Worm (Caenorhabditis elegans): ENCODE measurements around the gene nhr-257.

DNA sequence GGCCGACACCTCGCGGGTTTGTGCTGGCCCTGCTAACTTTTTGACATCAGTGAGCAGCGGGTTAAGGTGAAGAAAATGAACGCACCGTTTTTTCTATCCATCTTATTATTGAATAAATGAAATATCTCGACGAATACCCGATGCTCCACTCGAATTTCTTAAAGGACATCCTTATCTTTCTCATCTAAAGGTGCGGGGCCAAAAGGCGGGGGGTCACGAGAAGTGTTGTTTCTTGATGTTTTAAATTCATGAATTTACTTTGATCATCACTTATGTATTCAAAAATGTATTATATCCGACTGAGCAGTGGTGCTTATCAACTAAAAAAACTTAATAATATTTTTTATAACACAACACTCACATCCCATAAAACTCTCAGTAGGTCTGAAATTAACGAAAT is 11.9 kb downstream of the nhr-257 start, which contains the start of gene nhr-261:
- TF ChIP-seq sem-2 (GFP tag; optimal IDR thresholded peaks at IDR 0.05) (no peak), ces-1 (GFP tag; optimal IDR thresholded peaks at IDR 0.05) (no peak), zip-8 (tag; optimal IDR thresholded peaks at IDR 0.05) (no peak), elt-1 (tag; optimal IDR thresholded peaks at IDR 0.05; ENCODE audit: borderline replicate concordance, insufficient read depth) (no peak), lsy-2 (tag; optimal IDR thresholded peaks at IDR 0.05) (no peak), M03D4.4 (tag; optimal IDR thresholded peaks at IDR 0.05) (no peak), elt-3 (tag; optimal IDR thresholded peaks at IDR 0.05) (no peak), nhr-28 (tag; optimal IDR thresholded peaks at IDR 0.05) (no peak), mep-1 (tag; optimal IDR thresholded peaks at IDR 0.05) (no peak), ham-2 (GFP tag; optimal IDR thresholded peaks at IDR 0.05) (no peak), ztf-11 (tag; optimal IDR thresholded peaks at IDR 0.05) (no peak), snpc-4 (tag; optimal IDR thresholded peaks at IDR 0.05) (no peak), unc-62 (GFP tag; optimal IDR thresholded peaks at IDR 0.05) (no peak)

All from whole organism, mixed stage, embryonic.